Fruit fly (Drosophila melanogaster) whole organism, embryonic: ENCODE data around the gene Exo70.

Source experiments
- Adf1 ChIP-seq: fragments of 200-800 bp; sonication (Bioruptor generic); IDR thresholded peaks from 2 replicates; pipeline ENCODE4 v1.3.6; 2022; ENCODE audit warnings: missing biosample characterization, missing genetic modification characterization
- CG10565 ChIP-seq: fragments of 200-800 bp; sonication (Bioruptor generic); optimal IDR thresholded peaks from 3 replicates; lab custom pipeline; 2016; ENCODE audit warnings: missing biosample characterization, mild to moderate bottlenecking, missing genetic modification characterization
- CG10979 ChIP-seq: fragments of 200-800 bp; sonication (Bioruptor generic); optimal IDR thresholded peaks from 2 replicates; lab custom pipeline; 2018; ENCODE audit warnings: missing biosample characterization, mild to moderate bottlenecking, missing genetic modification characterization, moderate library complexity
- CG11085 ChIP-seq: fragments of 200-800 bp; sonication (Bioruptor generic); IDR thresholded peaks from 2 replicates; pipeline ENCODE4 v1.3.6; 2022; ENCODE audit warnings: missing biosample characterization, missing genetic modification characterization
- CG11093 ChIP-seq: fragments of 200-800 bp; sonication (Bioruptor generic); IDR thresholded peaks from 3 replicates; pipeline ENCODE4 v1.3.6; 2022; ENCODE audit warnings: missing biosample characterization, missing genetic modification characterization
- CG11398 ChIP-seq: fragments of 200-800 bp; sonication (Bioruptor generic); optimal IDR thresholded peaks from 2 replicates; lab custom pipeline; 2016; ENCODE audit warnings: missing biosample characterization, missing genetic modification characterization
- CG11456 ChIP-seq: fragments of 200-800 bp; sonication (Bioruptor generic); IDR thresholded peaks from 3 replicates; pipeline ENCODE4 v1.3.6; 2022; ENCODE audit warnings: missing biosample characterization, missing genetic modification characterization
- CG11723 ChIP-seq: fragments of 200-800 bp; sonication (Bioruptor generic); optimal IDR thresholded peaks from 2 replicates; lab custom pipeline; 2017; ENCODE audit warnings: missing biosample characterization, mild to moderate bottlenecking, missing genetic modification characterization
- CG1233 ChIP-seq: fragments of 200-800 bp; sonication (Bioruptor generic); optimal IDR thresholded peaks from 4 replicates; lab custom pipeline; 2018; ENCODE audit warnings: missing biosample characterization, mild to moderate bottlenecking, missing genetic modification characterization
- CG12744 ChIP-seq: fragments of 200-800 bp; sonication (Bioruptor generic); optimal IDR thresholded peaks from 2 replicates; lab custom pipeline; 2016; ENCODE audit warnings: missing biosample characterization, missing genetic modification characterization
- CG13624 ChIP-seq: fragments of 200-800 bp; sonication (Bioruptor generic); optimal IDR thresholded peaks from 2 replicates; lab custom pipeline; 2016; ENCODE audit warnings: missing biosample characterization, missing genetic modification characterization
- CG14710 ChIP-seq: fragments of 200-800 bp; sonication (Bioruptor generic); optimal IDR thresholded peaks from 3 replicates; lab custom pipeline; 2019; ENCODE audit warnings: missing biosample characterization, mild to moderate bottlenecking, missing genetic modification characterization, moderate library complexity
- CG14860 ChIP-seq: fragments of 200-800 bp; sonication (Bioruptor generic); IDR thresholded peaks from 3 replicates; pipeline ENCODE4 v1.3.6; 2022; ENCODE audit warnings: missing biosample characterization, missing genetic modification characterization; ENCODE audit not compliant: partially characterized antibody
- CG14965 ChIP-seq: fragments of 200-800 bp; sonication (Bioruptor generic); optimal IDR thresholded peaks from 2 replicates; lab custom pipeline; 2016; ENCODE audit warnings: missing biosample characterization, missing genetic modification characterization, borderline replicate concordance
- CG30020 ChIP-seq: fragments of 200-800 bp; optimal IDR thresholded peaks from 2 replicates; lab custom pipeline; 2019; ENCODE audit warnings: missing biosample characterization, mild to moderate bottlenecking, missing genetic modification characterization, moderate library complexity
- CG31388 ChIP-seq: fragments of 200-800 bp; sonication (Bioruptor generic); optimal IDR thresholded peaks from 2 replicates; lab custom pipeline; 2016; ENCODE audit warnings: missing biosample characterization, missing genetic modification characterization
- CG31441 ChIP-seq: fragments of 200-800 bp; sonication (Bioruptor generic); IDR thresholded peaks from 2 replicates; pipeline ENCODE4 v1.3.6; 2022; ENCODE audit warnings: missing biosample characterization, missing genetic modification characterization
- CG32772 ChIP-seq: fragments of 200-800 bp; sonication (Bioruptor generic); IDR thresholded peaks from 2 replicates; pipeline ENCODE4 v1.3.6; 2022; ENCODE audit warnings: missing biosample characterization, missing genetic modification characterization
- CG33213 ChIP-seq: fragments of 200-800 bp; sonication (Bioruptor generic); optimal IDR thresholded peaks from 3 replicates; lab custom pipeline; 2016; ENCODE audit warnings: missing biosample characterization, missing genetic modification characterization
- CG34422 ChIP-seq: fragments of 200-800 bp; sonication (Bioruptor generic); IDR thresholded peaks from 3 replicates; pipeline ENCODE4 v1.3.6; 2022; ENCODE audit warnings: missing biosample characterization, missing genetic modification characterization
- CG4404 ChIP-seq: fragments of 200-800 bp; sonication (Bioruptor generic); IDR thresholded peaks from 2 replicates; pipeline ENCODE4 v1.3.6; 2022; ENCODE audit warnings: missing biosample characterization, missing genetic modification characterization
- CG6813 ChIP-seq: fragments of 200-800 bp; sonication (Bioruptor generic); optimal IDR thresholded peaks from 2 replicates; lab custom pipeline; 2017; ENCODE audit warnings: missing biosample characterization, missing genetic modification characterization, mild to moderate bottlenecking, moderate library complexity, missing genetic modification reagents
- CG6854 ChIP-seq: fragments of 200-800 bp; sonication (Bioruptor generic); optimal IDR thresholded peaks from 3 replicates; lab custom pipeline; 2017; ENCODE audit warnings: missing biosample characterization, mild to moderate bottlenecking, missing genetic modification characterization
- CG7271 ChIP-seq: fragments of 200-800 bp; sonication (Bioruptor generic); optimal IDR thresholded peaks from 2 replicates; lab custom pipeline; 2018; ENCODE audit warnings: missing biosample characterization, mild to moderate bottlenecking, missing genetic modification characterization, moderate library complexity
- CG7357 ChIP-seq: fragments of 200-800 bp; sonication (Bioruptor generic); IDR thresholded peaks from 3 replicates; pipeline ENCODE4 v1.3.6; 2022; ENCODE audit warnings: missing biosample characterization, missing genetic modification characterization
- CG9797 ChIP-seq: fragments of 200-800 bp; sonication (Bioruptor generic); optimal IDR thresholded peaks from 3 replicates; lab custom pipeline; 2018; ENCODE audit warnings: missing biosample characterization, mild to moderate bottlenecking, missing genetic modification characterization
- Dip2 ChIP-seq: fragments of 200-800 bp; sonication (Bioruptor generic); IDR thresholded peaks from 2 replicates; pipeline ENCODE4 v1.3.6; 2022; ENCODE audit warnings: missing biosample characterization, missing genetic modification characterization
- H15 ChIP-seq: fragments of 200-800 bp; sonication (Bioruptor generic); IDR thresholded peaks from 3 replicates; pipeline ENCODE4 v1.3.6; 2022; ENCODE audit warnings: missing biosample characterization, missing genetic modification characterization
- HmgD ChIP-seq: fragments of 200-800 bp; sonication (Bioruptor generic); optimal IDR thresholded peaks from 3 replicates; lab custom pipeline; 2016; ENCODE audit warnings: missing biosample characterization, missing genetic modification characterization
- Hr39 ChIP-seq: fragments of >200 bp; optimal IDR thresholded peaks from 2 replicates; lab custom pipeline; 2017
- Oli ChIP-seq: fragments of 200-800 bp; sonication (Bioruptor generic); optimal IDR thresholded peaks from 2 replicates; lab custom pipeline; 2018; ENCODE audit warnings: missing biosample characterization, mild to moderate bottlenecking, missing genetic modification characterization, moderate library complexity
- PHDP ChIP-seq: fragments of 200-800 bp; sonication (Bioruptor generic); optimal IDR thresholded peaks from 3 replicates; lab custom pipeline; 2018; ENCODE audit warnings: missing biosample characterization, mild to moderate bottlenecking, missing genetic modification characterization, moderate library complexity
- Pdp1 ChIP-seq, 2 experiments: fragments of 200-800 bp; sonication (Bioruptor generic); optimal IDR thresholded peaks; 3 replicates each; lab custom pipeline; 2016; ENCODE audit warnings: missing biosample characterization in 2 of 2, missing genetic modification characterization in 2 of 2, mild to moderate bottlenecking in 1 of 2, moderate library complexity in 1 of 2
- Scr ChIP-seq: fragments of 200-800 bp; sonication (Bioruptor generic); IDR thresholded peaks from 2 replicates; pipeline ENCODE4 v1.3.6; 2022; ENCODE audit warnings: missing biosample characterization, missing genetic modification characterization; ENCODE audit not compliant: partially characterized antibody
- Sin3A ChIP-seq: fragments of >200 bp; optimal IDR thresholded peaks from 2 replicates; lab custom pipeline; 2018
- TFAM ChIP-seq: fragments of 200-800 bp; sonication (Bioruptor generic); optimal IDR thresholded peaks from 2 replicates; lab custom pipeline; 2017; ENCODE audit warnings: missing biosample characterization, missing genetic modification characterization, inconsistent platforms
- YL-1 ChIP-seq: fragments of 200-800 bp; sonication (Bioruptor generic); optimal IDR thresholded peaks from 3 replicates; lab custom pipeline; 2017; ENCODE audit warnings: missing biosample characterization, mild to moderate bottlenecking, missing genetic modification characterization
- amos ChIP-seq: fragments of 200-800 bp; sonication (Bioruptor generic); IDR thresholded peaks from 2 replicates; pipeline ENCODE4 v1.3.6; 2022; ENCODE audit warnings: missing biosample characterization, missing genetic modification characterization; ENCODE audit not compliant: partially characterized antibody
- ap ChIP-seq: fragments of 200-800 bp; sonication (Bioruptor generic); IDR thresholded peaks from 2 replicates; pipeline ENCODE4 v1.3.6; 2022; ENCODE audit warnings: missing biosample characterization, missing genetic modification characterization
- ash1 ChIP-seq: fragments of 200-800 bp; sonication (Bioruptor generic); optimal IDR thresholded peaks from 2 replicates; lab custom pipeline; 2018; ENCODE audit warnings: missing biosample characterization, mild to moderate bottlenecking, missing genetic modification characterization
- crp ChIP-seq, 2 experiments: fragments of 200-800 bp; sonication (Bioruptor generic); optimal IDR thresholded peaks; 2 replicates in 1 of 2; 3 replicates in 1 of 2; lab custom pipeline; 2017; ENCODE audit warnings: missing biosample characterization in 2 of 2, missing genetic modification characterization in 2 of 2, mild to moderate bottlenecking in 1 of 2, moderate library complexity in 1 of 2
- dimm ChIP-seq: fragments of 200-800 bp; sonication (Bioruptor generic); IDR thresholded peaks from 2 replicates; pipeline ENCODE4 v1.3.6; 2022; ENCODE audit warnings: missing biosample characterization, missing genetic modification characterization
- esg ChIP-seq: fragments of 200-800 bp; sonication (Bioruptor generic); conservative IDR thresholded peaks from 2 replicates; pipeline ENCODE4 v1.3.6; 2022; ENCODE audit warnings: missing biosample characterization, missing genetic modification characterization
- gsb-n ChIP-seq: fragments of 200-800 bp; sonication (Bioruptor generic); optimal IDR thresholded peaks from 3 replicates; lab custom pipeline; 2018; ENCODE audit warnings: missing biosample characterization, mild to moderate bottlenecking, missing genetic modification characterization
- h ChIP-seq: fragments of >200 bp; optimal IDR thresholded peaks from 2 replicates; lab custom pipeline; 2017
- her ChIP-seq: fragments of 200-800 bp; sonication (Bioruptor generic); optimal IDR thresholded peaks from 2 replicates; lab custom pipeline; 2016; ENCODE audit warnings: missing biosample characterization, missing genetic modification characterization
- lmd ChIP-seq: fragments of 200-800 bp; sonication (Bioruptor generic); IDR thresholded peaks from 2 replicates; pipeline ENCODE4 v1.3.6; 2022; ENCODE audit warnings: missing biosample characterization, missing genetic modification characterization
- mld ChIP-seq: fragments of 200-800 bp; sonication (Bioruptor generic); IDR thresholded peaks from 3 replicates; pipeline ENCODE4 v1.3.6; 2022; ENCODE audit warnings: missing biosample characterization, missing genetic modification characterization; ENCODE audit not compliant: partially characterized antibody
- pzg ChIP-seq: fragments of 200-800 bp; sonication (Bioruptor generic); optimal IDR thresholded peaks from 3 replicates; lab custom pipeline; 2018; ENCODE audit warnings: missing biosample characterization, mild to moderate bottlenecking, missing genetic modification characterization, moderate library complexity
- sima ChIP-seq: fragments of 200-800 bp; sonication (Bioruptor generic); optimal IDR thresholded peaks from 2 replicates; lab custom pipeline; 2016; ENCODE audit warnings: missing biosample characterization, missing genetic modification characterization
- sisA ChIP-seq: fragments of 200-800 bp; sonication (Bioruptor generic); IDR thresholded peaks from 2 replicates; pipeline ENCODE4 v1.3.6; 2022; ENCODE audit warnings: missing biosample characterization, missing genetic modification characterization
- sna ChIP-seq: fragments of 200-800 bp; sonication (Bioruptor generic); IDR thresholded peaks from 2 replicates; pipeline ENCODE4 v1.3.6; 2022; ENCODE audit warnings: missing biosample characterization, missing genetic modification characterization; ENCODE audit not compliant: partially characterized antibody

Gene Exo70

dm6 chr3L:8405123-8405522 is 6.5 kb upstream of the Exo70 start, which contains the start of the genes Tpt, mkg-p and CG13667 (continued):
- TF ChIP-seq CG13624 (peak; percentile 58), CG14710 (tag; lab: Kevin White, UChicago) (peak; percentile 70), CG11398 (GFP tag; lab: Kevin White, UChicago) (no peak), crp (GFP tag; optimal IDR thresholded peaks at IDR 0.05; lab: Kevin White, UChicago) (peak in 1 of 2 experiments; percentile 16), CG30020 (tag; lab: Kevin White, UChicago) (peak; percentile 74), sisA (GFP tag; lab: Robert Waterston, UW) (no peak), ap (GFP tag; lab: Robert Waterston, UW) (no peak), YL-1 (peak; percentile 90), mld (peak; percentile 82; the same call in 2 of the 3 replicates), CG11085 (no peak), h (lab: Kevin White, UChicago) (no peak), CG12744 (GFP tag; lab: Kevin White, UChicago) (peak; percentile 14), CG34422 (GFP tag; lab: Robert Waterston, UW) (0 out of 3 replicates have a peak, but pooled peaks have one; percentile 31), CG7271 (tag; lab: Kevin White, UChicago) (no peak), CG14965 (no peak), pzg (peak; percentile 97), amos (GFP tag; lab: Robert Waterston, UW) (peak; percentile 91), CG10565 (GFP tag; lab: Kevin White, UChicago) (no peak), Sin3A (lab: Kevin White, UChicago) (peak; percentile 72), CG33213 (GFP tag; lab: Kevin White, UChicago) (peak; percentile 27), lmd (GFP tag; lab: Robert Waterston, UW) (no peak), TFAM (GFP tag; lab: Kevin White, UChicago) (no peak), sima (GFP tag; lab: Kevin White, UChicago) (no peak), CG11456 (no peak), CG11723 (GFP tag; lab: Kevin White, UChicago) (no peak), CG14860 (GFP tag; lab: Robert Waterston, UW) (peak; percentile 66; the same call in 2 of the 3 replicates), CG11093 (GFP tag; lab: Robert Waterston, UW) (no peak), CG4404 (GFP tag; lab: Robert Waterston, UW) (no peak), ash1 (GFP tag; lab: Kevin White, UChicago) (no peak), gsb-n (tag; lab: Kevin White, UChicago) (no peak), Dip2 (GFP tag; lab: Robert Waterston, UW) (no peak), CG31388 (GFP tag; lab: Kevin White, UChicago) (no peak), CG6854 (GFP tag; lab: Kevin White, UChicago) (no peak), CG10979 (tag; lab: Kevin White, UChicago) (no peak), dimm (GFP tag; lab: Robert Waterston, UW) (no peak), esg (GFP tag; lab: Robert Waterston, UW) (no peak), CG32772 (GFP tag; lab: Robert Waterston, UW) (no peak), PHDP (tag; lab: Kevin White, UChicago) (no peak), CG9797 (GFP tag; lab: Kevin White, UChicago) (peak; percentile 82), her (no peak), CG6813 (no peak), Pdp1 (GFP tag; optimal IDR thresholded peaks at IDR 0.05; lab: Kevin White, UChicago) (no peak), Scr (GFP tag; lab: Robert Waterston, UW) (peak; percentile 84), HmgD (GFP tag; lab: Kevin White, UChicago) (peak; percentile 49), sna (GFP tag; lab: Robert Waterston, UW) (peak; percentile 80), Adf1 (GFP tag; lab: Robert Waterston, UW) (no peak), Oli (no peak), H15 (GFP tag; lab: Robert Waterston, UW) (no peak), CG7357 (GFP tag; lab: Robert Waterston, UW) (no peak), CG1233 (GFP tag; lab: Kevin White, UChicago) (no peak), CG31441 (GFP tag; lab: Robert Waterston, UW) (no peak), Hr39 (lab: Kevin White, UChicago) (no peak)
